Fruit fly (Drosophila melanogaster) Kc167 (cell line): ENCODE measurements around the gene Gba1a.

Source experiments
- Myc ChIP-seq: fragments of >200 bp; optimal IDR thresholded peaks from 2 replicates; lab custom pipeline; 2017; ENCODE audit warnings: missing external identifiers
- Sin3A ChIP-seq: fragments of >200 bp; optimal IDR thresholded peaks from 2 replicates; lab custom pipeline; 2018; ENCODE audit warnings: missing external identifiers
- h ChIP-seq: fragments of >200 bp; optimal IDR thresholded peaks from 3 replicates; lab custom pipeline; 2018; ENCODE audit warnings: missing external identifiers
- insv ChIP-seq: fragments of >200 bp; optimal IDR thresholded peaks from 3 replicates; lab custom pipeline; 2018; ENCODE audit warnings: missing external identifiers
- psq ChIP-seq: fragments of >200 bp; optimal IDR thresholded peaks from 2 replicates; lab custom pipeline; 2017; ENCODE audit warnings: missing external identifiers
- ttk ChIP-seq: sonication (Bioruptor generic); optimal IDR thresholded peaks from 2 replicates; lab custom pipeline; 2017; ENCODE audit warnings: missing external identifiers

DNA sequence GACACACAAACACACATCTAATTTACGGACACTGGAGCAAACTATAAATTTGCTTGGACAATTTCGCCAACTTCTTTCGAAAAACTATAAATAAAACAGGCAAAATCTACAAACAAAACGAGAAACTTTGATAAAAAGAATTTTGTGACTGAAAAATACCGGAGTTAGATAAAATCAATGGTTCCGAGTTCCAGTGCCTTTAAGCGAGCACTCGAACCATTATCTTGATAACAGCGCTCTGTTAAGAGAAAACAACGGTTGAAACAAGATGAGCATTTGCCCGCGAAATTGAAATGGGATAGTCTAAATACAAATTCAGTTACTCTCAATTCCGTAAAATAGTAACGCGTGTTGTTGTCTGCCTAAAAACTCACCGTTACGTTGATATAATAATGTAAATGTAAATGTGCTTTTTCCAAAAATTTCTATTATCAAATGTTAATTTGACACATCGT, 5.8 kb upstream of the Gba1a start, which contains the start of gene CG10254:
- no peak for TF ChIP-seq Myc
- TF ChIP-seq Sin3A (lab: Kevin White, UChicago) = no peak
- TF ChIP-seq insv (lab: Kevin White, UChicago) = no peak
- TF ChIP-seq ttk (lab: Kevin White, UChicago) = no peak
- TF ChIP-seq h = no peak
- TF ChIP-seq psq (lab: Kevin White, UChicago) = no peak
